Fruit fly (Drosophila melanogaster) whole organism, adult: ENCODE results near the gene CG5359.

Experiments used
- CG11617 ChIP-seq: fragments of 200-800 bp; sonication (Bioruptor generic); optimal IDR thresholded peaks from 2 replicates; lab custom pipeline; 2017; ENCODE audit warnings: mild to moderate bottlenecking, missing biosample characterization, missing genetic modification reagents, missing genetic modification characterization
- CG12768 ChIP-seq: fragments of 200-800 bp; sonication (Bioruptor generic); optimal IDR thresholded peaks from 2 replicates; lab custom pipeline; 2017; ENCODE audit warnings: missing biosample characterization, missing genetic modification characterization, mild to moderate bottlenecking, moderate library complexity, missing genetic modification reagents
- CG14711 ChIP-seq: fragments of 200-800 bp; sonication (Bioruptor generic); optimal IDR thresholded peaks from 2 replicates; lab custom pipeline; 2018; ENCODE audit warnings: missing biosample characterization, mild to moderate bottlenecking, missing genetic modification characterization, moderate library complexity
- CG1620 ChIP-seq: fragments of 200-800 bp; sonication (Bioruptor generic); optimal IDR thresholded peaks from 2 replicates; lab custom pipeline; 2016; ENCODE audit warnings: missing biosample characterization, missing genetic modification characterization
- CG33017 ChIP-seq: fragments of 200-800 bp; sonication (Bioruptor generic); optimal IDR thresholded peaks from 2 replicates; lab custom pipeline; 2018; ENCODE audit warnings: missing biosample characterization, mild to moderate bottlenecking, missing genetic modification characterization, moderate library complexity
- CG5204 ChIP-seq: fragments of 200-800 bp; sonication (Bioruptor generic); optimal IDR thresholded peaks from 2 replicates; lab custom pipeline; 2016; ENCODE audit warnings: missing biosample characterization, missing genetic modification characterization
- CG7045 ChIP-seq: fragments of 200-800 bp; sonication (Bioruptor generic); optimal IDR thresholded peaks from 2 replicates; lab custom pipeline; 2017; ENCODE audit warnings: missing biosample characterization, mild to moderate bottlenecking, missing genetic modification characterization
- CG7101 ChIP-seq: fragments of 200-800 bp; sonication (Bioruptor generic); optimal IDR thresholded peaks from 2 replicates; lab custom pipeline; 2018; ENCODE audit warnings: missing biosample characterization, mild to moderate bottlenecking, missing genetic modification characterization, moderate library complexity
- Clk ChIP-seq: fragments of 200-800 bp; sonication (Bioruptor generic); optimal IDR thresholded peaks from 2 replicates; lab custom pipeline; 2017; ENCODE audit warnings: missing biosample characterization, missing genetic modification characterization
- Crg-1 ChIP-seq: fragments of 200-800 bp; sonication (Bioruptor generic); optimal IDR thresholded peaks from 2 replicates; lab custom pipeline; 2016; ENCODE audit warnings: missing biosample characterization, missing genetic modification characterization
- Hr96 ChIP-seq: fragments of 200-800 bp; sonication (Bioruptor generic); optimal IDR thresholded peaks from 2 replicates; lab custom pipeline; 2016; ENCODE audit warnings: missing biosample characterization, missing genetic modification characterization
- Mnt ChIP-seq: fragments of 200-800 bp; sonication (Bioruptor generic); optimal IDR thresholded peaks from 2 replicates; lab custom pipeline; 2016; ENCODE audit warnings: missing biosample characterization, mild to moderate bottlenecking, missing genetic modification characterization
- bab1 ChIP-seq: fragments of 200-800 bp; sonication (Bioruptor generic); optimal IDR thresholded peaks from 3 replicates; lab custom pipeline; 2019; ENCODE audit warnings: missing biosample characterization, mild to moderate bottlenecking, missing genetic modification characterization, moderate library complexity
- cic ChIP-seq: fragments of 200-800 bp; sonication (Bioruptor generic); optimal IDR thresholded peaks from 2 replicates; lab custom pipeline; 2017; ENCODE audit warnings: missing biosample characterization, mild to moderate bottlenecking, missing genetic modification characterization, moderate library complexity
- cnc ChIP-seq, 2 experiments: fragments of >200 bp; optimal IDR thresholded peaks; 2 replicates each; lab custom pipeline; 2017
- kay ChIP-seq: fragments of 200-800 bp; sonication (Bioruptor generic); peaks from one replicate; lab custom pipeline; 2016; ENCODE audit warnings: missing biosample characterization, missing genetic modification characterization, borderline replicate concordance
- ovo ChIP-seq: fragments of 200-800 bp; sonication (Bioruptor generic); optimal IDR thresholded peaks from 2 replicates; lab custom pipeline; 2016; ENCODE audit warnings: missing biosample characterization, missing genetic modification characterization
- pad ChIP-seq: fragments of 200-800 bp; sonication (Bioruptor generic); optimal IDR thresholded peaks from 3 replicates; lab custom pipeline; 2017; ENCODE audit warnings: missing biosample characterization, missing genetic modification characterization, mild to moderate bottlenecking, moderate library complexity, missing genetic modification reagents
- tj ChIP-seq: fragments of 200-800 bp; sonication (Bioruptor generic); optimal IDR thresholded peaks from 3 replicates; lab custom pipeline; 2017; ENCODE audit warnings: missing biosample characterization, mild to moderate bottlenecking, missing genetic modification characterization, moderate library complexity
- toe ChIP-seq: fragments of 200-800 bp; sonication (Bioruptor generic); optimal IDR thresholded peaks from 2 replicates; lab custom pipeline; 2016; ENCODE audit warnings: missing biosample characterization, missing genetic modification characterization

CG5359 gene

DNA sequence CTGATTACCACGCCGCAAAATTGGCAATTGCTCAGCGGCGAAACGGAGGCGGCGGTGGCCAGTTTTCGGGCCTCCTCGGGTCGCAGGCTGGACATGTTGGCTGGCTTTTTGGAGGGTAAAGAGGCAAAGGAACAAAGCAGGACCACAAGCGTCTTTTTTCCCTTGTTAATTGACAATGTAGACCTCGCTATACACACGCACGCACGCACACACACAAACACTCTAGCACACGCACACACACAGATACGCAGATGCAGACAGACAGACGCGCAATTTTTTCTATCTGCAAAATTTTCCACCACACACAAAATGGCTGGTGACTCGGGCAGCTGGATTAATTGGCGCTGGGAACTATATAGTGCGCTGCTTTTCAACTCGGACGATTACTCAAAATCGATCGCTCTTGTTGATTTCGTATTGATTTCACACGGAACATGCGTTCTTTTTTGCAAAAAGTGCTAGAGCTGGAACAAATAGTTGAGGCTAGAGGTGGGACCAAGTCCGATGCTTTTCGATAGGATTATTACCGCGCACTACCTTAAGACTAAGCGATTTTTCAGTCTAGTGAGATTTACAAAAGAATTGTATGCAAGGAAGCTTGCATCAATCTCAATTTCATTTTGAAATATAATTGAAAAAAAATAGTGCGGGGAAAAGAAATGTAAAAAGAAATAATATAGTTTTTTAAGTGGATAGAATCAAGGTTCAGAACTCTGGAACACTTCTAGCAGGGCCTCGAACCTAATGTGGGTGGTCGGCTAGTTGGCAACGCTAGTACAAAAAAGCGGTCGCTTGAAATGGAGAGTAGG lies 15.3 kb downstream of the CG5359 start, which contains the start of gene Art4:
TSS of gene Art4 (minus strand) at position 476 of the 809 bp plus-strand sequence.
- TF ChIP-seq toe (GFP tag; lab: Kevin White, UChicago): peak; percentile 79
- no peak for TF ChIP-seq CG5204 (GFP tag; lab: Kevin White, UChicago)
- no peak for TF ChIP-seq cnc (optimal IDR thresholded peaks at IDR 0.05; lab: Kevin White, UChicago)
- TF ChIP-seq bab1 (GFP tag; lab: Kevin White, UChicago): peak; percentile 26
- peak; percentile 24 for TF ChIP-seq CG7045 (GFP tag; lab: Kevin White, UChicago)
- no peak for TF ChIP-seq CG1620 (GFP tag; lab: Kevin White, UChicago)
- peak; percentile 85 for TF ChIP-seq Mnt
- no peak for TF ChIP-seq kay
- peak; percentile 59 for TF ChIP-seq CG7101 (tag; lab: Kevin White, UChicago)
- peak; percentile 32 for TF ChIP-seq CG11617 (GFP tag; lab: Kevin White, UChicago)
- TF ChIP-seq Crg-1 (GFP tag; lab: Kevin White, UChicago): peak; percentile 11
- TF ChIP-seq CG12768 (GFP tag; lab: Kevin White, UChicago): peak; percentile 30
- peak; percentile 19 for TF ChIP-seq cic (GFP tag; lab: Kevin White, UChicago)
- TF ChIP-seq ovo (GFP tag; lab: Kevin White, UChicago): no peak
- peak; percentile 13 for TF ChIP-seq tj (GFP tag; lab: Kevin White, UChicago)
- TF ChIP-seq pad (GFP tag; lab: Kevin White, UChicago): peak; percentile 45
- TF ChIP-seq Clk (GFP tag; lab: Kevin White, UChicago): peak; percentile 40
- TF ChIP-seq CG14711 (tag; lab: Kevin White, UChicago): peak; percentile 15
- TF ChIP-seq Hr96 (GFP tag; lab: Kevin White, UChicago): peak; percentile 66
- no peak for TF ChIP-seq CG33017 (tag; lab: Kevin White, UChicago)

DNA sequence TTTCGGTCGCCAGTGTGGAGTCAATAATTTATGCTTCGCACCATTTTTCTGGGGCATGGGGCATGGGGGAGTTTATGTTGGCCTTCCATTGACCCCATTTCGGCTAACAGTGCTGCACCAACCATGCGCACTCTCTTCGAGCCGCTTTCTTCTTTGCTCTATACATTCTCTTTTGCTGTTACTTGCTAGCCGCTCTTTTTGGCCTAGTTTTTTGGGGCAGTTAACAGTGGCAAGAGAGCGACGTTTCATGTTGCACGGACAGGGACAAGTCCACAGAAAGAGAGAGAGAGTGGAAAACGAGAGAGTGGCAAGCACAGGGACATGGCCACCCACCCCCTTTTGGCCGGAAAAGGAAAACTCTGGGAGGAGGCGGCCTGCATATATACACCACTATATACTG lies 22.1 kb downstream of the CG5359 start:
- TF ChIP-seq Crg-1 (GFP tag; lab: Kevin White, UChicago): no peak
- TF ChIP-seq CG14711 (tag; lab: Kevin White, UChicago): no peak
- no peak for TF ChIP-seq toe (GFP tag; lab: Kevin White, UChicago)
- TF ChIP-seq CG7045 (GFP tag; lab: Kevin White, UChicago): no peak
- TF ChIP-seq tj (GFP tag; lab: Kevin White, UChicago): no peak
- no peak for TF ChIP-seq Hr96 (GFP tag; lab: Kevin White, UChicago)
- TF ChIP-seq CG11617 (GFP tag; lab: Kevin White, UChicago): no peak
- no peak for TF ChIP-seq CG7101 (tag; lab: Kevin White, UChicago)
- no peak for TF ChIP-seq cnc (optimal IDR thresholded peaks at IDR 0.05; lab: Kevin White, UChicago)
- no peak for TF ChIP-seq CG1620 (GFP tag; lab: Kevin White, UChicago)
- no peak for TF ChIP-seq bab1 (GFP tag; lab: Kevin White, UChicago)
- TF ChIP-seq CG33017 (tag; lab: Kevin White, UChicago): no peak
- TF ChIP-seq CG12768 (GFP tag; lab: Kevin White, UChicago): no peak
- no peak for TF ChIP-seq pad (GFP tag; lab: Kevin White, UChicago)
- no peak for TF ChIP-seq Mnt
- TF ChIP-seq kay: no peak

DNA sequence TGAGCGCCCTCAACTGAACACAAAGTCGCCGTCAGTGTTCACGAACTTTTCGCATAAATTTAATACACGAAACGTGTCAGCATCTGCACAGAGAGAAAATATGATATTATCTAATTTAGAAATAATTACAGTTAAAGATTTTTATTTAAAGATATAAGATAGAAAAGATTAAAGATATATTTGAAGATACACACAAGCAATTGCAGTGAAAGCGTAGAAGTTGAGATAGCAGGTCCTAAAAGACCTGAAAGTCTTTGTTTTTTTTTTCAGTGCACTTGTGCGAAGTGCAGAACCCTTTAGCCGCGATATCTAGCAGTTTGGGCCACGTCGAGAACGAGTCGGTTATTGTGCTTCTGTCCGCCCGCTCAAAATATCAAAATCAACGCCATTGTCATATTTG lies 23.6 kb downstream of the CG5359 start:
- TF ChIP-seq Crg-1 (GFP tag; lab: Kevin White, UChicago): no peak
- TF ChIP-seq CG5204 (GFP tag; lab: Kevin White, UChicago): no peak
- no peak for TF ChIP-seq cnc (optimal IDR thresholded peaks at IDR 0.05; lab: Kevin White, UChicago)
- TF ChIP-seq CG7101 (tag; lab: Kevin White, UChicago): no peak
- no peak for TF ChIP-seq Hr96 (GFP tag; lab: Kevin White, UChicago)
- no peak for TF ChIP-seq CG33017 (tag; lab: Kevin White, UChicago)
- TF ChIP-seq CG14711 (tag; lab: Kevin White, UChicago): no peak
- no peak for TF ChIP-seq CG1620 (GFP tag; lab: Kevin White, UChicago)
- TF ChIP-seq Mnt: no peak

DNA sequence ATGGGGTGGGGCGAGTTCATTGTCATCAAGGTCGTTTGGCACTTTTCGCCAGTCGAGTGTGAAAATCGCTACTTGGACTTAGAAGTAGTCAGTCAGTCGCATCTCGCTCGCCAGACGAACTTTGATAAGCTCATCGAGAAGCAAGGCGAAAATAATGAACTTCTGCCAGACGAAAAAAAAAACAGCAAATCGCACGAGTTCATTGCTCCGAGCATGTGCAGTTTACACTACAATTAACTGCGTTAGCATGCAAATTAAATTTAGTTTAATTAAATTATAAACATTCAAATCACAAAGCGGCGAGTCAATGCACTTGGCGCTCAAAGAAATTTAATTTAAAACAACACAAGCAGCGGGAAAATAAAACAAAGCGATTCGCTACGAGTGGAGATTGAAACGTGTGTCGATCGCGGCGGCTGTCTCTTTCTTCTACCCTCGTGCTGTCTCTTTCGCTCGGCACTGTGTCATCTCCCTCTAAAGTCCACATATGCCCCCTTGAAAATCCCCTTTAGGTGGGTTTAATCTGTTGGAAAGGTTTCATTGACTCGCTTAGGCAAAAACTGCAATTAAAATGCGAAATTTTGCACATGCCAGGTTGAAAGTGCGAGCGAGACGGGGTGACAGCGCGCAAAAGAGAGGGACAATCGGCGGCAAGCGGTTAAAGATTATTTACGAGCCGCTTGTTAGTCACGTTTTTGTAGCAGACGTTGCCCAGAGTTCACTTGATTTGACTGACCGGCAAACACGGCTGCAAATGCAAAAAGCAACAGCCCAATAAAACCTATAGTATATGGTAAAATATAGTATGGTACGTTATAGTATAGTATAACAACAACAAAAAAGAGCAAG lies 32.0 kb downstream of the CG5359 start:
- TF ChIP-seq Mnt (peak; percentile 43), CG7045 (GFP tag; lab: Kevin White, UChicago) (no peak), cic (GFP tag; lab: Kevin White, UChicago) (peak; percentile 51), kay (peak; percentile 23), CG1620 (GFP tag; lab: Kevin White, UChicago) (no peak), pad (GFP tag; lab: Kevin White, UChicago) (peak; percentile 18), Clk (GFP tag; lab: Kevin White, UChicago) (peak; percentile 24), CG12768 (GFP tag; lab: Kevin White, UChicago) (peak; percentile 68)

DNA sequence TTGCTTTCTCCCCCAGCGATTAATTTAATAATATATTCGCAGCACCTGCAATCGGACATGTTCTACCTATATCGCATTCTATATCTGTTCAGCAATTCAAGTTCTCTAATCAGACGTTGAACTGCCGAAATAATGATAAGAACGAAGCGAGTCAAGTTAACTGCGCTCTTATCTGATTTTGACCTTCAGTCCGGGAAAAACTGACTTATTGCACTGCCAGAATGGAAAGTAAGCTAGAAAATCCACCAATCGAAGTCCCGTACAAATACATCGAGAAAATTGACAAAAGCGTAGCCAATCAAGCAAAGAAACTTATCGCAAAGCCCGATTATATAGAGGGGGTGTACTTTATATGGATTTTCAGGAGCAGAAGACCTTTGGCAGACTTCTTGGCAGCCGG lies 32.8 kb downstream of the CG5359 start:
- TF ChIP-seq bab1 (GFP tag; lab: Kevin White, UChicago): no peak
- no peak for TF ChIP-seq ovo (GFP tag; lab: Kevin White, UChicago)
- TF ChIP-seq kay: peak; percentile 77
